Fruit fly (Drosophila melanogaster): Measurements from ENCODE around the gene Aven.
A peak's percentile ranks its signal among the peaks of the same experiment; 100 is the strongest.

Aven gene

DNA sequence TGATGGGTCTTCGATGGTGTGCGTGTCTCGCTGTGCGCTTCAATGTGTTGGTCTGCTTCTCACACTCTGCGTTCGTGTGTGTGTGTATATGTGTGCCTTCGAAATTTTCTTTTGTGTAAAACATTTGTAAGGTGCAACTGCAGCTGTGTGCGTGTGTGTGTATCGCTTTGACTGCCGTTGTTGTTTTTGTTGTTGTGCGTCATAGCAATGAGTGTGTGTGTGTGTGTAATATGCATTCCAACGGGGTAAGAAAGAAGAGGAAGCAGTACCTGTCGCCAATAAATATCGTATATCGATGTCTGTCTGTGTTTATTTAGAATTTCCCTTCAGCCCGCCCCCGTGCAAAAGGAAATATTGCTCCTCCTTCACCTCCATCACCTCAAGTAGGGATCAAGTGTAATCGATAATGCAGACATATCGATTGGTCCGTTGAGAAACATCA is 24.9 kb upstream of the Aven start (continued):
- TF ChIP-seq CG10543 (GFP tag; optimal IDR thresholded peaks at IDR 0.05) (no peak), C15 (GFP tag; IDR thresholded peaks at IDR 0.05) (no peak), CG3995 (GFP tag; optimal IDR thresholded peaks at IDR 0.05) (peak; percentile 75), BtbVII (GFP tag; optimal IDR thresholded peaks at IDR 0.05) (peak; percentile 47), kni (GFP tag; optimal IDR thresholded peaks at IDR 0.05) (peak; percentile 46), amos (GFP tag; IDR thresholded peaks at IDR 0.05; ENCODE audit: partially characterized antibody) (peak; percentile 37; the same call in 1 of the 2 replicates), nerfin-2 (GFP tag; IDR thresholded peaks at IDR 0.05; ENCODE audit: partially characterized antibody) (peak; percentile 66), sisA (GFP tag; IDR thresholded peaks at IDR 0.05) (no peak), H2.0 (GFP tag; IDR thresholded peaks at IDR 0.05) (no peak), hb (GFP tag; IDR thresholded peaks at IDR 0.05; ENCODE audit: partially characterized antibody) (no peak), CG14860 (GFP tag; IDR thresholded peaks at IDR 0.05; ENCODE audit: partially characterized antibody) (peak; percentile 41; the same call in 1 of the 3 replicates), Bgb (GFP tag; IDR thresholded peaks at IDR 0.05; ENCODE audit: partially characterized antibody) (peak; percentile 18; the same call in 1 of the 2 replicates), CG4328 (GFP tag; optimal IDR thresholded peaks at IDR 0.05) (no peak), CHES-1-like (GFP tag; optimal IDR thresholded peaks at IDR 0.05) (peak; percentile 47), CG15479 (GFP tag; optimal IDR thresholded peaks at IDR 0.05) (peak; percentile 63), grau (tag; optimal IDR thresholded peaks at IDR 0.05) (peak; percentile 12), ci (GFP tag; IDR thresholded peaks at IDR 0.05) (peak; percentile 63; the same call in 2 of the 3 replicates), chm (GFP tag; IDR thresholded peaks at IDR 0.05) (no peak), CG15514 (GFP tag; optimal IDR thresholded peaks at IDR 0.05) (no peak), row (GFP tag; IDR thresholded peaks at IDR 0.05) (peak; percentile 8; the same call in 1 of the 3 replicates), E2f1 (GFP tag; IDR thresholded peaks at IDR 0.05) (no peak), Eip74EF (GFP tag; optimal IDR thresholded peaks at IDR 0.05) (peak in 1 of 2 experiments; percentile 9), CG2889 (GFP tag; IDR thresholded peaks at IDR 0.05) (no peak), nom (GFP tag; optimal IDR thresholded peaks at IDR 0.05) (peak; percentile 25), CrebB (tag; optimal IDR thresholded peaks at IDR 0.05) (peak; percentile 26), Stat92E (GFP tag; optimal IDR thresholded peaks at IDR 0.05) (no peak), stwl (tag; optimal IDR thresholded peaks at IDR 0.05) (peak; percentile 75), CoRest (tag; optimal IDR thresholded peaks at IDR 0.05) (peak; percentile 6), Pdp1 (GFP tag; optimal IDR thresholded peaks at IDR 0.05) (peak in 1 of 2 experiments; percentile 15), zen2 (GFP tag; IDR thresholded peaks at IDR 0.05; ENCODE audit: partially characterized antibody) (0 out of 3 replicates have a peak, but pooled peaks have one; percentile 18), Sry-δ (GFP tag; optimal IDR thresholded peaks at IDR 0.05) (peak; percentile 57), CG7987 (GFP tag; optimal IDR thresholded peaks at IDR 0.05) (no peak), lola (GFP tag; optimal IDR thresholded peaks at IDR 0.05) (peak in 1 of 3 experiments; percentile 62), dati (GFP tag; IDR thresholded peaks at IDR 0.05) (no peak), onecut (GFP tag; IDR thresholded peaks at IDR 0.05) (peak; percentile 64), CG16813 (GFP tag; IDR thresholded peaks at IDR 0.05; ENCODE audit: partially characterized antibody) (peak; percentile 57; the same call in 2 of the 3 replicates), ind (GFP tag; optimal IDR thresholded peaks at IDR 0.05) (no peak), salm (tag; optimal IDR thresholded peaks at IDR 0.05) (peak; percentile 3), Hsf (GFP tag; optimal IDR thresholded peaks at IDR 0.05) (no peak), croc (GFP tag; conservative IDR thresholded peaks at IDR 0.05) (no peak), Poxn (GFP tag; IDR thresholded peaks at IDR 0.05) (no peak), crol (GFP tag; IDR thresholded peaks at IDR 0.05) (peak; percentile 90), HHEX (GFP tag; optimal IDR thresholded peaks at IDR 0.05) (peak; percentile 15), CG10267 (tag; optimal IDR thresholded peaks at IDR 0.05) (peak; percentile 36), CG5245 (GFP tag; optimal IDR thresholded peaks at IDR 0.05) (no peak), odd (GFP tag; optimal IDR thresholded peaks at IDR 0.05) (no peak), CG12155 (GFP tag; optimal IDR thresholded peaks at IDR 0.05) (peak; percentile 63)
